Worm (Caenorhabditis elegans) whole organism, midembryonic: ENCODE measurements around the gene mig-22.

Source experiments
- T22C8.4 ChIP-seq: fragments of 200-800 bp; sonication (Bioruptor generic); IDR thresholded peaks from 2 replicates; pipeline ENCODE4 v1.3.6; 2022; ENCODE audit warnings: missing genetic modification characterization, missing compliant biosample characterization
- cog-1 ChIP-seq: sonication (generic microtip); optimal IDR thresholded peaks from 2 replicates; lab custom pipeline; 2016; ENCODE audit warnings: missing genetic modification characterization, missing compliant biosample characterization
- flt-1 ChIP-seq: fragments of 200-800 bp; sonication (Bioruptor generic); IDR thresholded peaks from 2 replicates; pipeline ENCODE4 v1.3.6; 2022; ENCODE audit warnings: missing genetic modification characterization, missing compliant biosample characterization
- klf-2 ChIP-seq: fragments of 200-800 bp; sonication (Bioruptor generic); conservative IDR thresholded peaks from 2 replicates; pipeline ENCODE4 v1.3.6; 2022; ENCODE audit warnings: missing genetic modification reagents, missing genetic modification characterization, missing compliant biosample characterization
- med-1 ChIP-seq: sonication (generic microtip); optimal IDR thresholded peaks from 2 replicates; lab custom pipeline; 2017; ENCODE audit warnings: missing genetic modification characterization, mild to moderate bottlenecking, missing compliant biosample characterization, antibody characterized with exemption, missing genetic modification reagents; ENCODE audit not compliant: insufficient read depth
- ztf-23 ChIP-seq: fragments of 200-800 bp; sonication (Bioruptor generic); IDR thresholded peaks from 2 replicates; pipeline ENCODE4 v1.3.6; 2022; ENCODE audit warnings: missing genetic modification reagents, missing genetic modification characterization, missing compliant biosample characterization
- ztf-29 ChIP-seq: fragments of 200-800 bp; sonication (Bioruptor generic); IDR thresholded peaks from 2 replicates; pipeline ENCODE4 v1.3.6; 2022; ENCODE audit warnings: missing genetic modification reagents, missing genetic modification characterization, missing compliant biosample characterization

DNA sequence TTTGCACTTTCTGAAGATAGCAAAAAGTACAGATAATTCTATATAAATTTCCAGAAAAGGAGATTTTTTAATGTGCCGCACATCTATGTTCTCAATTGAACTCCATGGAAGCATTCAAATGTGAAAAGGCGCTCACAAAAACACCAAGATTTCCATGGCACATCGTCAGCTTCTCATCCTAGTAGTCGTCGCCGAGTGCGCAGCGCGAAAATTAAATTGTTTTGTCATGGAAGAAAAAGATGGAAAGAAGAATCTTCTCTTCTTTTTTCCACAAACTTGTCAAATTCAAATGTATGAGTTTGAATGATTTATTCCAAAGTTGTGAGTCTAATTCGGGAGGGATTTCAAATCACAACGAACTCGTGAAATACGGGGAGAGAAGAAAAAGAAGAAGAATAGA, 29.8 kb downstream of the mig-22 start:
- TF ChIP-seq flt-1 (GFP tag; lab: Robert Waterston, UW) (no peak), cog-1 (no peak), ztf-23 (GFP tag; lab: Robert Waterston, UW) (no peak), ztf-29 (GFP tag; lab: Robert Waterston, UW) (no peak), T22C8.4 (no peak), med-1 (GFP tag; lab: Kevin White, UChicago) (no peak), klf-2 (GFP tag; lab: Robert Waterston, UW) (no peak)
